Fruit fly (Drosophila melanogaster): ENCODE measurements around the gene CG10801.

The CG10801 gene

dm6 chrX:3436183-3436582 is 24.2 kb upstream of the CG10801 start (continued):
- TF ChIP-seq CG16779 (tag; optimal IDR thresholded peaks at IDR 0.05) (no peak), CG11762 (GFP tag; optimal IDR thresholded peaks at IDR 0.05; ENCODE audit: insufficient read depth) (peak; percentile 39), CG6792 (GFP tag; optimal IDR thresholded peaks at IDR 0.05) (peak; percentile 27), CG6808 (GFP tag; optimal IDR thresholded peaks at IDR 0.05) (peak; percentile 60), fkh (GFP tag; optimal IDR thresholded peaks at IDR 0.05) (no peak), CG8319 (GFP tag; optimal IDR thresholded peaks at IDR 0.05) (no peak), CG3919 (GFP tag; optimal IDR thresholded peaks at IDR 0.05) (peak; percentile 69), CG8119 (GFP tag; IDR thresholded peaks at IDR 0.05) (peak; percentile 72), Sox15 (GFP tag; optimal IDR thresholded peaks at IDR 0.05) (peak; percentile 4), Ets96B (tag; optimal IDR thresholded peaks at IDR 0.05) (peak; percentile 59), CG31627 (GFP tag; optimal IDR thresholded peaks at IDR 0.05) (no peak), Eip93F (GFP tag; optimal IDR thresholded peaks at IDR 0.05) (no peak), Hr38 (GFP tag; optimal IDR thresholded peaks at IDR 0.05) (no peak), Hr39 (GFP tag; optimal IDR thresholded peaks at IDR 0.05) (peak; percentile 20), Sox102F (GFP tag; optimal IDR thresholded peaks at IDR 0.05) (no peak), lz (GFP tag; optimal IDR thresholded peaks at IDR 0.05) (peak; percentile 24), Smox (GFP tag; optimal IDR thresholded peaks at IDR 0.05) (no peak), eg (GFP tag; IDR thresholded peaks at IDR 0.05) (no peak)

dm6 chrX:3437493-3437892 is 22.9 kb upstream of the CG10801 start:
- TF ChIP-seq cyc (GFP tag; optimal IDR thresholded peaks at IDR 0.05), result peak; percentile 64
- TF ChIP-seq Eip78C (GFP tag), result peak; percentile 69
- TF ChIP-seq CG3919 (GFP tag; optimal IDR thresholded peaks at IDR 0.05), result peak; percentile 42
- no peak for TF ChIP-seq dac (GFP tag; optimal IDR thresholded peaks at IDR 0.05)
- no peak for TF ChIP-seq CG32006 (GFP tag; optimal IDR thresholded peaks at IDR 0.05)
- TF ChIP-seq esn (GFP tag; optimal IDR thresholded peaks at IDR 0.05), result peak; percentile 43
- TF ChIP-seq lz (GFP tag; optimal IDR thresholded peaks at IDR 0.05), result peak; percentile 43
- TF ChIP-seq Blimp-1 (GFP tag; optimal IDR thresholded peaks at IDR 0.05), result peak; percentile 20
- no peak for TF ChIP-seq Eip93F (GFP tag; optimal IDR thresholded peaks at IDR 0.05)
- peak; percentile 24 for TF ChIP-seq Eip75B (GFP tag; optimal IDR thresholded peaks at IDR 0.05)
- peak; percentile 52 for TF ChIP-seq Sox102F (GFP tag; optimal IDR thresholded peaks at IDR 0.05)
- TF ChIP-seq CG6163 (GFP tag; IDR thresholded peaks at IDR 0.05), result no peak
- TF ChIP-seq acj6 (GFP tag; optimal IDR thresholded peaks at IDR 0.05), result peak; percentile 3
- TF ChIP-seq CG15336 (GFP tag; IDR thresholded peaks at IDR 0.05), result no peak
- TF ChIP-seq fd85E (GFP tag; optimal IDR thresholded peaks at IDR 0.05), result no peak
- TF ChIP-seq svp (GFP tag), result peak; percentile 87
- no peak for TF ChIP-seq CG6792 (GFP tag; optimal IDR thresholded peaks at IDR 0.05)
- TF ChIP-seq CG11902 (GFP tag; optimal IDR thresholded peaks at IDR 0.05), result peak; percentile 11
- TF ChIP-seq Met (GFP tag; optimal IDR thresholded peaks at IDR 0.05), result peak; percentile 79
- no peak for TF ChIP-seq OdsH (GFP tag; optimal IDR thresholded peaks at IDR 0.05)
- peak; percentile 27 for TF ChIP-seq Smox (GFP tag; optimal IDR thresholded peaks at IDR 0.05)
- TF ChIP-seq eg (GFP tag; IDR thresholded peaks at IDR 0.05), result no peak
- TF ChIP-seq Sox14 (GFP tag; optimal IDR thresholded peaks at IDR 0.05), result no peak
- peak; percentile 20 for TF ChIP-seq Hr4 (GFP tag; optimal IDR thresholded peaks at IDR 0.05)
- peak; percentile 79 for TF ChIP-seq topi (GFP tag; optimal IDR thresholded peaks at IDR 0.05)
- no peak for TF ChIP-seq CG10669 (GFP tag; optimal IDR thresholded peaks at IDR 0.05)
- no peak for TF ChIP-seq Sox15 (GFP tag; optimal IDR thresholded peaks at IDR 0.05)
- peak; percentile 43 for TF ChIP-seq vri (GFP tag; optimal IDR thresholded peaks at IDR 0.05)
- peak; percentile 52 for TF ChIP-seq Hr39 (GFP tag; optimal IDR thresholded peaks at IDR 0.05)

- TF ChIP-seq eg (GFP tag; IDR thresholded peaks at IDR 0.05) (0 out of 3 replicates have a peak, but pooled peaks have one; percentile 32), CG31627 (GFP tag; optimal IDR thresholded peaks at IDR 0.05) (no peak), salr (GFP tag; optimal IDR thresholded peaks at IDR 0.05) (no peak), CG11902 (GFP tag; optimal IDR thresholded peaks at IDR 0.05) (no peak), CG3919 (GFP tag; optimal IDR thresholded peaks at IDR 0.05) (no peak), dsx (GFP tag; optimal IDR thresholded peaks at IDR 0.05; ENCODE audit: poor library complexity, severe bottlenecking) (peak; percentile 76), topi (GFP tag; optimal IDR thresholded peaks at IDR 0.05) (no peak), pdm3 (GFP tag; optimal IDR thresholded peaks at IDR 0.05) (no peak), CG1621 (tag; optimal IDR thresholded peaks at IDR 0.05) (no peak), Sox15 (GFP tag; optimal IDR thresholded peaks at IDR 0.05) (no peak), CG6276 (GFP tag; optimal IDR thresholded peaks at IDR 0.05) (peak; percentile 27), Hr4 (GFP tag; optimal IDR thresholded peaks at IDR 0.05) (no peak), CG7368 (GFP tag; optimal IDR thresholded peaks at IDR 0.05) (no peak), CG8319 (GFP tag; optimal IDR thresholded peaks at IDR 0.05) (no peak), OdsH (GFP tag; optimal IDR thresholded peaks at IDR 0.05) (no peak), CG3032 (tag; optimal IDR thresholded peaks at IDR 0.05) (no peak), achi (GFP tag; optimal IDR thresholded peaks at IDR 0.05) (no peak), CG32006 (GFP tag; optimal IDR thresholded peaks at IDR 0.05) (no peak), Sox102F (GFP tag; optimal IDR thresholded peaks at IDR 0.05) (no peak), fkh (GFP tag; optimal IDR thresholded peaks at IDR 0.05) (no peak), CG10631 (GFP tag; optimal IDR thresholded peaks at IDR 0.05) (no peak), Hr39 (GFP tag; optimal IDR thresholded peaks at IDR 0.05) (no peak), Eip93F (GFP tag; optimal IDR thresholded peaks at IDR 0.05) (no peak), Smox (GFP tag; optimal IDR thresholded peaks at IDR 0.05) (no peak)
Measured at dm6 chrX:3440506-3440905, 19.9 kb upstream of the CG10801 start.
